Worm (Caenorhabditis elegans) whole organism, young adult: ENCODE data around the gene irld-47.

Experiments
- B0336.3 ChIP-seq: fragments of 200-800 bp; sonication (Bioruptor generic); IDR thresholded peaks from 2 replicates; pipeline ENCODE4 v1.3.6; 2022; ENCODE audit warnings: missing genetic modification characterization, missing compliant biosample characterization
- F37B4.10 ChIP-seq: fragments of 200-800 bp; sonication (Bioruptor generic); IDR thresholded peaks from 2 replicates; pipeline ENCODE4 v1.3.6; 2022; ENCODE audit warnings: missing genetic modification characterization, missing compliant biosample characterization
- K12H6.12 ChIP-seq: fragments of 200-800 bp; sonication (Bioruptor generic); optimal IDR thresholded peaks from 2 replicates; lab custom pipeline; 2018; ENCODE audit warnings: mild to moderate bottlenecking, missing genetic modification characterization, missing compliant biosample characterization
- aptf-2 ChIP-seq: fragments of 200-800 bp; sonication (Bioruptor generic); conservative IDR thresholded peaks from 2 replicates; pipeline ENCODE4 v1.3.6; 2022; ENCODE audit warnings: missing genetic modification reagents, missing genetic modification characterization, missing compliant biosample characterization
- attf-5 ChIP-seq: fragments of 200-800 bp; sonication (Bioruptor generic); optimal IDR thresholded peaks from 2 replicates; lab custom pipeline; 2018; ENCODE audit warnings: mild to moderate bottlenecking, missing genetic modification characterization, missing compliant biosample characterization
- attf-6 ChIP-seq: fragments of 200-800 bp; sonication (Bioruptor generic); IDR thresholded peaks from 2 replicates; pipeline ENCODE4 v1.3.6; 2022; ENCODE audit warnings: missing genetic modification reagents, missing genetic modification characterization, missing compliant biosample characterization
- ccch-3 ChIP-seq: fragments of 200-800 bp; sonication (Bioruptor generic); optimal IDR thresholded peaks from 2 replicates; lab custom pipeline; 2018; ENCODE audit warnings: mild to moderate bottlenecking, missing genetic modification characterization, missing compliant biosample characterization
- cebp-1 ChIP-seq, 2 experiments: fragments of 200-800 bp in 1 of 2; sonication (Bioruptor generic) in 1 of 2; sonication (generic microtip) in 1 of 2; IDR thresholded peaks in 1 of 2; optimal IDR thresholded peaks in 1 of 2; 2 replicates each; pipeline versions ENCODE4 v1.3.6 to Lab custom; 2017 to 2022; ENCODE audit warnings: missing compliant biosample characterization in 2 of 2, missing genetic modification characterization in 2 of 2, mild to moderate bottlenecking in 1 of 2, missing genetic modification reagents in 1 of 2, moderate library complexity in 1 of 2
- ceh-40 ChIP-seq: fragments of 200-800 bp; sonication (Bioruptor generic); IDR thresholded peaks from 2 replicates; pipeline ENCODE4 v1.3.6; 2022; ENCODE audit warnings: missing genetic modification characterization, missing compliant biosample characterization
- ceh-58 ChIP-seq: fragments of 200-800 bp; sonication (Bioruptor generic); IDR thresholded peaks from 2 replicates; pipeline ENCODE4 v1.3.6; 2022; ENCODE audit warnings: missing genetic modification characterization, missing compliant biosample characterization
- dpl-1 ChIP-seq: fragments of 150-350 bp; optimal IDR thresholded peaks from 2 replicates; lab custom pipeline; 2014; ENCODE audit warnings: missing biosample characterization, missing genetic modification reagents, missing genetic modification characterization
- egl-44 ChIP-seq: fragments of 200-800 bp; sonication (Bioruptor generic); IDR thresholded peaks from 2 replicates; pipeline ENCODE4 v1.3.6; 2022; ENCODE audit warnings: missing genetic modification reagents, missing genetic modification characterization, missing compliant biosample characterization
- egrh-3 ChIP-seq: fragments of 200-800 bp; sonication (Bioruptor generic); IDR thresholded peaks from 2 replicates; pipeline ENCODE4 v1.3.6; 2022; ENCODE audit warnings: missing genetic modification reagents, missing genetic modification characterization, missing compliant biosample characterization
- ets-4 ChIP-seq: fragments of 200-800 bp; sonication (Bioruptor generic); optimal IDR thresholded peaks from 2 replicates; lab custom pipeline; 2018; ENCODE audit warnings: mild to moderate bottlenecking, missing genetic modification characterization, missing compliant biosample characterization
- hmg-1.2 ChIP-seq: fragments of 200-800 bp; sonication (Bioruptor generic); IDR thresholded peaks from 2 replicates; pipeline ENCODE4 v1.3.6; 2022; ENCODE audit warnings: missing genetic modification reagents, missing genetic modification characterization, missing compliant biosample characterization
- hsf-1 ChIP-seq: fragments of 200-800 bp; sonication (Bioruptor generic); IDR thresholded peaks from 2 replicates; pipeline ENCODE4 v1.3.6; 2022; ENCODE audit warnings: missing genetic modification reagents, missing genetic modification characterization, missing compliant biosample characterization
- let-607 ChIP-seq, 2 experiments: fragments of 200-800 bp in 1 of 2; sonication (Bioruptor generic) in 1 of 2; sonication (generic microtip) in 1 of 2; optimal IDR thresholded peaks; 2 replicates each; lab custom pipeline; 2016 to 2018; ENCODE audit warnings: mild to moderate bottlenecking in 2 of 2, missing compliant biosample characterization in 2 of 2, missing genetic modification characterization in 2 of 2, moderate library complexity in 2 of 2, missing genotype in 1 of 2
- lin-40 ChIP-seq: sonication (generic microtip); optimal IDR thresholded peaks from 2 replicates; lab custom pipeline; 2016; ENCODE audit warnings: missing genetic modification characterization, mild to moderate bottlenecking, missing compliant biosample characterization, missing genotype, missing genetic modification reagents
- lin-54 ChIP-seq: fragments of 200-800 bp; sonication (Bioruptor generic); optimal IDR thresholded peaks from 2 replicates; lab custom pipeline; 2018; ENCODE audit warnings: mild to moderate bottlenecking, missing genetic modification characterization, missing compliant biosample characterization
- lsy-27 ChIP-seq: sonication (generic microtip); optimal IDR thresholded peaks from 2 replicates; lab custom pipeline; 2017; ENCODE audit warnings: missing genetic modification characterization, mild to moderate bottlenecking, missing compliant biosample characterization, antibody characterized with exemption, missing genotype, borderline replicate concordance; ENCODE audit not compliant: insufficient read depth
- madf-10 ChIP-seq: sonication (generic microtip); optimal IDR thresholded peaks from 2 replicates; lab custom pipeline; 2016; ENCODE audit warnings: mild to moderate bottlenecking, missing genetic modification characterization, missing compliant biosample characterization
- madf-6 ChIP-seq: fragments of 200-800 bp; sonication (Bioruptor generic); IDR thresholded peaks from 2 replicates; pipeline ENCODE4 v1.3.6; 2022; ENCODE audit warnings: missing genetic modification reagents, missing genetic modification characterization, missing compliant biosample characterization
- nhr-80 ChIP-seq: sonication (generic microtip); optimal IDR thresholded peaks from 2 replicates; lab custom pipeline; 2016; ENCODE audit warnings: missing genetic modification characterization, missing compliant biosample characterization
- pha-4 ChIP-seq: fragments of 150-350 bp; sonication (generic microtip); optimal IDR thresholded peaks from 2 replicates; lab custom pipeline; 2014; ENCODE audit warnings: missing biosample characterization, missing genetic modification reagents, missing genetic modification characterization
- repo-1 ChIP-seq: sonication (generic microtip); optimal IDR thresholded peaks from 2 replicates; lab custom pipeline; 2017; ENCODE audit warnings: mild to moderate bottlenecking, missing genetic modification characterization, missing compliant biosample characterization
- snpc-1.1 ChIP-seq: sonication (generic microtip); optimal IDR thresholded peaks from 2 replicates; lab custom pipeline; 2017; ENCODE audit warnings: missing genetic modification characterization, mild to moderate bottlenecking, missing compliant biosample characterization, antibody characterized with exemption, moderate library complexity, missing genotype, missing genetic modification reagents; ENCODE audit not compliant: insufficient read depth
- snpc-1.3 ChIP-seq: sonication (generic microtip); optimal IDR thresholded peaks from 2 replicates; lab custom pipeline; 2017; ENCODE audit warnings: missing genetic modification characterization, mild to moderate bottlenecking, missing compliant biosample characterization, antibody characterized with exemption, moderate library complexity, missing genotype, missing genetic modification reagents; ENCODE audit not compliant: insufficient read depth
- sptf-2 ChIP-seq: fragments of 200-800 bp; sonication (Bioruptor generic); optimal IDR thresholded peaks from 2 replicates; lab custom pipeline; 2018; ENCODE audit warnings: mild to moderate bottlenecking, missing genetic modification characterization, missing compliant biosample characterization
- tbp1 ChIP-seq: fragments of 200-800 bp; sonication (Bioruptor generic); optimal IDR thresholded peaks from 2 replicates; lab custom pipeline; 2018; ENCODE audit warnings: mild to moderate bottlenecking, missing genetic modification characterization, missing compliant biosample characterization
- zfh-2 ChIP-seq: fragments of 200-800 bp; sonication (Bioruptor generic); conservative IDR thresholded peaks from 2 replicates; pipeline ENCODE4 v1.3.6; 2022; ENCODE audit warnings: missing genetic modification reagents, missing genetic modification characterization, missing compliant biosample characterization
- ztf-22 ChIP-seq: fragments of 200-800 bp; sonication (Bioruptor generic); optimal IDR thresholded peaks from 2 replicates; lab custom pipeline; 2018; ENCODE audit warnings: mild to moderate bottlenecking, missing genetic modification characterization, moderate library complexity, missing compliant biosample characterization
- ztf-25 ChIP-seq: fragments of 200-800 bp; sonication (Bioruptor generic); IDR thresholded peaks from 2 replicates; pipeline ENCODE4 v1.3.6; 2022; ENCODE audit warnings: missing genetic modification reagents, missing genetic modification characterization, missing compliant biosample characterization

irld-47 gene

ce11 chrII:7810869-7811543 is 11.3 kb downstream of the irld-47 start, which contains the start of gene cki-1:
Gene cki-1, plus strand, starts transcription at chrII:7811240.
- TF ChIP-seq snpc-1.3 (tag; lab: Kevin White, UChicago) (no peak), zfh-2 (GFP tag; lab: Robert Waterston, UW) (peak; percentile 42; the same call in 1 of the 2 replicates), repo-1 (tag; lab: Kevin White, UChicago) (no peak), ceh-40 (GFP tag; lab: Robert Waterston, UW) (no peak)

- no peak for TF ChIP-seq F37B4.10 (GFP tag; lab: Robert Waterston, UW)
- no peak for TF ChIP-seq madf-6 (GFP tag; lab: Robert Waterston, UW)
- no peak for TF ChIP-seq ztf-25
- TF ChIP-seq attf-6 (GFP tag; lab: Robert Waterston, UW) = no peak
- TF ChIP-seq, all 124 proteins: peak for 0
These were observed 12.0 kb downstream of the irld-47 start for ce11 chrII:7810162-7810868.

- TF ChIP-seq egl-44 = no peak
- no peak for TF ChIP-seq sptf-2
- TF ChIP-seq ccch-3 = no peak
- no peak for TF ChIP-seq egrh-3 (GFP tag; lab: Robert Waterston, UW)
These were observed 12.9 kb downstream of the irld-47 start for ce11 chrII:7809358-7809914.

ce11 chrII:7808950-7809349 is 13.4 kb downstream of the irld-47 start:
- TF ChIP-seq B0336.3 (GFP tag; lab: Robert Waterston, UW) (peak; percentile 59; the same call in 1 of the 2 replicates), madf-6 (GFP tag; lab: Robert Waterston, UW) (no peak), attf-5 (GFP tag; lab: Kevin White, UChicago) (peak; percentile 1), pha-4 (peak; percentile 37), madf-10 (tag; lab: Kevin White, UChicago) (peak; percentile 3), K12H6.12 (no peak), let-607 (tag; optimal IDR thresholded peaks at IDR 0.05; lab: Kevin White, UChicago) (peak; percentile 59 to 61), lin-40 (peak; percentile 12), lin-54 (GFP tag; lab: Kevin White, UChicago) (no peak), lsy-27 (tag; lab: Kevin White, UChicago) (no peak), cebp-1 (GFP tag; IDR thresholded peaks at IDR 0.05; lab: Robert Waterston, UW) (no peak), cebp-1 (tag; optimal IDR thresholded peaks at IDR 0.05; lab: Kevin White, UChicago) (peak; percentile 58), hmg-1.2 (GFP tag; lab: Robert Waterston, UW) (peak; percentile 87), aptf-2 (GFP tag; lab: Robert Waterston, UW) (no peak), nhr-80 (tag; lab: Kevin White, UChicago) (peak; percentile 99), tbp1 (GFP tag; lab: Kevin White, UChicago) (peak; percentile 5), dpl-1 (no peak), snpc-1.1 (tag; lab: Kevin White, UChicago) (no peak), ceh-58 (GFP tag; lab: Robert Waterston, UW) (no peak), hsf-1 (no peak), ztf-22 (GFP tag; lab: Kevin White, UChicago) (peak; percentile 41), ets-4 (peak; percentile 69)
